Fruit fly (Drosophila melanogaster) whole organism, embryonic: ENCODE measurements around the gene Cpr67Fa2.

Experiments used
- CG10543 ChIP-seq: fragments of 200-800 bp; sonication (Bioruptor generic); optimal IDR thresholded peaks from 3 replicates; lab custom pipeline; 2017; ENCODE audit warnings: missing biosample characterization, mild to moderate bottlenecking, missing genetic modification characterization, moderate library complexity
- CG13296 ChIP-seq: fragments of 200-800 bp; sonication (Bioruptor generic); optimal IDR thresholded peaks from 3 replicates; lab custom pipeline; 2018; ENCODE audit warnings: missing biosample characterization, mild to moderate bottlenecking, missing genetic modification characterization
- CG18619 ChIP-seq: fragments of 200-800 bp; sonication (Bioruptor generic); optimal IDR thresholded peaks from 3 replicates; lab custom pipeline; 2017; ENCODE audit warnings: missing biosample characterization, mild to moderate bottlenecking, missing genetic modification characterization
- CG2120 ChIP-seq: fragments of 200-800 bp; sonication (Bioruptor generic); optimal IDR thresholded peaks from 3 replicates; lab custom pipeline; 2016; ENCODE audit warnings: missing biosample characterization, missing genetic modification characterization
- CG2712 ChIP-seq: fragments of 200-800 bp; optimal IDR thresholded peaks from 3 replicates; lab custom pipeline; 2019; ENCODE audit warnings: missing biosample characterization, mild to moderate bottlenecking, missing genetic modification characterization, moderate library complexity
- CG30020 ChIP-seq: fragments of 200-800 bp; optimal IDR thresholded peaks from 2 replicates; lab custom pipeline; 2019; ENCODE audit warnings: missing biosample characterization, mild to moderate bottlenecking, missing genetic modification characterization, moderate library complexity
- CG32772 ChIP-seq: fragments of 200-800 bp; sonication (Bioruptor generic); IDR thresholded peaks from 2 replicates; pipeline ENCODE4 v1.3.6; 2022; ENCODE audit warnings: missing biosample characterization, missing genetic modification characterization
- CG4854 ChIP-seq: fragments of 200-800 bp; sonication (Bioruptor generic); optimal IDR thresholded peaks from 2 replicates; lab custom pipeline; 2016; ENCODE audit warnings: missing biosample characterization, missing genetic modification characterization, inconsistent platforms
- CG7357 ChIP-seq: fragments of 200-800 bp; sonication (Bioruptor generic); IDR thresholded peaks from 3 replicates; pipeline ENCODE4 v1.3.6; 2022; ENCODE audit warnings: missing biosample characterization, missing genetic modification characterization
- CG9215 ChIP-seq: fragments of 200-800 bp; sonication (Bioruptor generic); IDR thresholded peaks from 2 replicates; pipeline ENCODE4 v1.3.6; 2022; ENCODE audit warnings: missing biosample characterization, missing genetic modification characterization
- CG9437 ChIP-seq: fragments of 200-800 bp; sonication (Bioruptor generic); optimal IDR thresholded peaks from 2 replicates; lab custom pipeline; 2018; ENCODE audit warnings: missing biosample characterization, mild to moderate bottlenecking, missing genetic modification characterization
- CHES-1-like ChIP-seq: fragments of 200-800 bp; sonication (Bioruptor generic); optimal IDR thresholded peaks from 2 replicates; lab custom pipeline; 2016; ENCODE audit warnings: missing biosample characterization, missing genetic modification characterization
- D ChIP-seq, 2 experiments: fragments of 200-800 bp in 1 of 2; fragments of >200 bp in 1 of 2; sonication (Bioruptor generic) in 1 of 2; optimal IDR thresholded peaks; 2 replicates in 1 of 2; 3 replicates in 1 of 2; lab custom pipeline; 2017; ENCODE audit warnings: mild to moderate bottlenecking in 1 of 2, missing biosample characterization in 1 of 2, missing genetic modification characterization in 1 of 2, missing genetic modification reagents in 1 of 2
- GATAe ChIP-seq: fragments of 200-800 bp; sonication (Bioruptor generic); conservative IDR thresholded peaks from 2 replicates; pipeline ENCODE4 v1.3.6; 2022; ENCODE audit warnings: missing biosample characterization, missing genetic modification characterization
- Gsc ChIP-seq: fragments of 200-800 bp; sonication (Bioruptor generic); IDR thresholded peaks from 2 replicates; pipeline ENCODE4 v1.3.6; 2022; ENCODE audit warnings: missing biosample characterization, missing genetic modification characterization
- H15 ChIP-seq: fragments of 200-800 bp; sonication (Bioruptor generic); IDR thresholded peaks from 3 replicates; pipeline ENCODE4 v1.3.6; 2022; ENCODE audit warnings: missing biosample characterization, missing genetic modification characterization
- HLH4C ChIP-seq: fragments of 200-800 bp; sonication (Bioruptor generic); IDR thresholded peaks from 3 replicates; pipeline ENCODE4 v1.3.6; 2022; ENCODE audit warnings: missing biosample characterization, missing genetic modification characterization; ENCODE audit not compliant: partially characterized antibody
- HmgD ChIP-seq: fragments of 200-800 bp; sonication (Bioruptor generic); optimal IDR thresholded peaks from 3 replicates; lab custom pipeline; 2016; ENCODE audit warnings: missing biosample characterization, missing genetic modification characterization
- Mrtf ChIP-seq: fragments of 200-800 bp; sonication (Bioruptor generic); IDR thresholded peaks from 3 replicates; pipeline ENCODE4 v1.3.6; 2022; ENCODE audit warnings: missing biosample characterization, missing genetic modification characterization
- Myb ChIP-seq: fragments of 200-800 bp; sonication (Bioruptor generic); optimal IDR thresholded peaks from 2 replicates; lab custom pipeline; 2016; ENCODE audit warnings: missing biosample characterization, missing genetic modification characterization
- NC2β ChIP-seq: fragments of 200-800 bp; sonication (Bioruptor generic); optimal IDR thresholded peaks from 2 replicates; lab custom pipeline; 2016; ENCODE audit warnings: missing biosample characterization, missing genetic modification characterization
- Scr ChIP-seq: fragments of 200-800 bp; sonication (Bioruptor generic); IDR thresholded peaks from 2 replicates; pipeline ENCODE4 v1.3.6; 2022; ENCODE audit warnings: missing biosample characterization, missing genetic modification characterization; ENCODE audit not compliant: partially characterized antibody
- Side ChIP-seq: fragments of 200-800 bp; sonication (Bioruptor generic); optimal IDR thresholded peaks from 2 replicates; lab custom pipeline; 2016; ENCODE audit warnings: missing biosample characterization, missing genetic modification characterization
- Sry-β ChIP-seq: fragments of 200-800 bp; sonication (Bioruptor generic); optimal IDR thresholded peaks from 2 replicates; lab custom pipeline; 2018; ENCODE audit warnings: missing biosample characterization, mild to moderate bottlenecking, missing genetic modification characterization, moderate library complexity
- Stat92E ChIP-seq, 3 experiments: fragments of >200 bp in 2 of 3; fragments of 200-800 bp in 1 of 3; sonication (Bioruptor generic) in 1 of 3; optimal IDR thresholded peaks; 2 replicates each; lab custom pipeline; 2017 to 2019; ENCODE audit warnings: missing biosample characterization in 3 of 3, missing genetic modification characterization in 3 of 3, mild to moderate bottlenecking in 1 of 3, moderate library complexity in 1 of 3
- abd-A ChIP-seq: fragments of 200-800 bp; sonication (Bioruptor generic); optimal IDR thresholded peaks from 3 replicates; lab custom pipeline; 2019; ENCODE audit warnings: missing biosample characterization, mild to moderate bottlenecking, missing genetic modification characterization, moderate library complexity
- aop ChIP-seq: fragments of 200-800 bp; sonication (Bioruptor generic); IDR thresholded peaks from 2 replicates; pipeline ENCODE4 v1.3.6; 2022; ENCODE audit warnings: missing biosample characterization, missing genetic modification characterization
- az2 ChIP-seq: fragments of 200-800 bp; sonication (Bioruptor generic); optimal IDR thresholded peaks from 3 replicates; lab custom pipeline; 2016; ENCODE audit warnings: missing biosample characterization, missing genetic modification characterization
- bcd ChIP-seq: fragments of 200-800 bp; sonication (Bioruptor generic); optimal IDR thresholded peaks from 2 replicates; lab custom pipeline; 2017; ENCODE audit warnings: missing biosample characterization, mild to moderate bottlenecking, missing genetic modification characterization
- crol ChIP-seq: fragments of 200-800 bp; sonication (Bioruptor generic); IDR thresholded peaks from 2 replicates; pipeline ENCODE4 v1.3.6; 2022; ENCODE audit warnings: missing biosample characterization, missing genetic modification characterization
- exex ChIP-seq: fragments of 200-800 bp; sonication (Bioruptor generic); optimal IDR thresholded peaks from 4 replicates; lab custom pipeline; 2018; ENCODE audit warnings: missing biosample characterization, mild to moderate bottlenecking, missing genetic modification characterization, moderate library complexity
- gcm2 ChIP-seq: fragments of 200-800 bp; sonication (Bioruptor generic); optimal IDR thresholded peaks from 2 replicates; lab custom pipeline; 2016; ENCODE audit warnings: missing biosample characterization, missing genetic modification characterization
- grau ChIP-seq: fragments of 200-800 bp; optimal IDR thresholded peaks from 3 replicates; lab custom pipeline; 2019; ENCODE audit warnings: missing biosample characterization, mild to moderate bottlenecking, missing genetic modification characterization, moderate library complexity
- hbn ChIP-seq: fragments of 200-800 bp; sonication (Bioruptor generic); IDR thresholded peaks from 2 replicates; pipeline ENCODE4 v1.3.6; 2022; ENCODE audit warnings: missing biosample characterization, missing genetic modification characterization; ENCODE audit not compliant: partially characterized antibody
- hkb ChIP-seq, 2 experiments: fragments of 200-800 bp in 1 of 2; fragments of >200 bp in 1 of 2; sonication (Bioruptor generic) in 1 of 2; IDR thresholded peaks in 1 of 2; optimal IDR thresholded peaks in 1 of 2; 2 replicates each; pipeline versions ENCODE4 v1.3.6 to Lab custom; 2017 to 2022; ENCODE audit warnings: missing biosample characterization in 1 of 2, missing genetic modification characterization in 1 of 2
- lbe ChIP-seq: fragments of 200-800 bp; sonication (Bioruptor generic); optimal IDR thresholded peaks from 2 replicates; lab custom pipeline; 2016; ENCODE audit warnings: missing biosample characterization, mild to moderate bottlenecking, missing genetic modification characterization
- lola ChIP-seq, 3 experiments: fragments of >200 bp in 2 of 3; fragments of 200-800 bp in 1 of 3; sonication (Bioruptor generic) in 1 of 3; optimal IDR thresholded peaks; 2 replicates each; lab custom pipeline; 2017 to 2019; ENCODE audit warnings: missing biosample characterization in 3 of 3, missing genetic modification characterization in 3 of 3, mild to moderate bottlenecking in 1 of 3, moderate library complexity in 1 of 3
- pan ChIP-seq, 4 experiments: fragments of >200 bp in 3 of 4; fragments of 200-800 bp in 1 of 4; sonication (Bioruptor generic) in 1 of 4; optimal IDR thresholded peaks in 3 of 4; IDR thresholded peaks in 1 of 4; 2 replicates each; pipeline versions ENCODE4 v1.3.6 to Lab custom; 2017 to 2022; ENCODE audit warnings: missing biosample characterization in 2 of 4, missing genetic modification characterization in 2 of 4, mixed read lengths in 1 of 4
- scrt ChIP-seq: fragments of 200-800 bp; sonication (Bioruptor generic); optimal IDR thresholded peaks from 2 replicates; lab custom pipeline; 2018; ENCODE audit warnings: missing biosample characterization, mild to moderate bottlenecking, missing genetic modification characterization, moderate library complexity
- sd ChIP-seq: fragments of 200-800 bp; sonication (Bioruptor generic); optimal IDR thresholded peaks from 3 replicates; lab custom pipeline; 2018; ENCODE audit warnings: missing biosample characterization, mild to moderate bottlenecking, missing genetic modification characterization, moderate library complexity
- sens ChIP-seq: fragments of 200-800 bp; sonication (Bioruptor generic); peaks from one replicate; lab custom pipeline; 2016; ENCODE audit warnings: missing biosample characterization, missing genetic modification characterization
- sens-2 ChIP-seq: fragments of 200-800 bp; sonication (Bioruptor generic); IDR thresholded peaks from 2 replicates; pipeline ENCODE4 v1.3.6; 2022; ENCODE audit warnings: missing biosample characterization, missing genetic modification characterization
- sr ChIP-seq: fragments of 200-800 bp; sonication (Bioruptor generic); IDR thresholded peaks from 3 replicates; pipeline ENCODE4 v1.3.6; 2022; ENCODE audit warnings: missing biosample characterization, missing genetic modification characterization
- tll ChIP-seq, 2 experiments: fragments of 200-800 bp in 1 of 2; fragments of >200 bp in 1 of 2; sonication (Bioruptor generic) in 1 of 2; optimal IDR thresholded peaks; 2 replicates each; lab custom pipeline; 2017 to 2019; ENCODE audit warnings: missing biosample characterization in 2 of 2, missing genetic modification characterization in 2 of 2, mild to moderate bottlenecking in 1 of 2, moderate library complexity in 1 of 2
- ttk ChIP-seq: fragments of 200-800 bp; sonication (Bioruptor generic); IDR thresholded peaks from 2 replicates; pipeline ENCODE4 v2.1.2; 2022; ENCODE audit warnings: missing biosample characterization, missing genetic modification characterization
- vfl ChIP-seq: fragments of 200-800 bp; sonication (Bioruptor generic); optimal IDR thresholded peaks from 2 replicates; lab custom pipeline; 2016; ENCODE audit warnings: missing biosample characterization, missing genetic modification characterization
- wor ChIP-seq: fragments of 200-800 bp; sonication (Bioruptor generic); IDR thresholded peaks from 2 replicates; pipeline ENCODE4 v1.3.6; 2022; ENCODE audit warnings: missing biosample characterization, missing genetic modification characterization

Gene Cpr67Fa2

dm6 chr3L:10858569-10858968, 32.9 kb upstream of the Cpr67Fa2 start (continued):
- TF ChIP-seq sd (tag; lab: Kevin White, UChicago) (no peak), HLH4C (GFP tag; lab: Robert Waterston, UW) (no peak), pan (optimal IDR thresholded peaks at IDR 0.05; lab: Kevin White, UChicago) (no peak), pan (GFP tag; optimal IDR thresholded peaks at IDR 0.05 in 1 of 2, IDR thresholded peaks at IDR 0.05 in 1 of 2) (no peak), sens-2 (GFP tag; lab: Robert Waterston, UW) (no peak), CG2712 (no peak), Gsc (GFP tag; lab: Robert Waterston, UW) (no peak), Scr (GFP tag; lab: Robert Waterston, UW) (no peak), CG2120 (GFP tag; lab: Kevin White, UChicago) (no peak), CG32772 (no peak), GATAe (GFP tag; lab: Robert Waterston, UW) (no peak), tll (GFP tag; optimal IDR thresholded peaks at IDR 0.05; lab: Kevin White, UChicago) (peak in 1 of 2 experiments; percentile 69), CG9215 (no peak), CG30020 (tag; lab: Kevin White, UChicago) (no peak), D (optimal IDR thresholded peaks at IDR 0.05; lab: Kevin White, UChicago) (no peak), D (GFP tag; optimal IDR thresholded peaks at IDR 0.05; lab: Kevin White, UChicago) (no peak), CG4854 (no peak)

dm6 chr3L:10860042-10860643, 31.4 kb upstream of the Cpr67Fa2 start:
- no peak for TF ChIP-seq NC2β (GFP tag; lab: Kevin White, UChicago)
- no peak for TF ChIP-seq CG13296 (GFP tag; lab: Kevin White, UChicago)
- no peak for TF ChIP-seq CG9437 (GFP tag; lab: Kevin White, UChicago)
- TF ChIP-seq CG10543, result peak; percentile 6
- peak; percentile 67 for TF ChIP-seq abd-A (tag; lab: Kevin White, UChicago)
- no peak for TF ChIP-seq Mrtf
- peak; percentile 37 for TF ChIP-seq Side (GFP tag; lab: Kevin White, UChicago)
- TF ChIP-seq CG7357 (GFP tag; lab: Robert Waterston, UW), result no peak
- no peak for TF ChIP-seq H15 (GFP tag; lab: Robert Waterston, UW)
- no peak for TF ChIP-seq CHES-1-like
- no peak for TF ChIP-seq lbe (GFP tag; lab: Kevin White, UChicago)
- peak; percentile 9 for TF ChIP-seq vfl
- TF ChIP-seq bcd (GFP tag; lab: Kevin White, UChicago), result no peak
- TF ChIP-seq sr (GFP tag; lab: Robert Waterston, UW), result peak; percentile 68; the same call in 2 of the 3 replicates
- no peak for TF ChIP-seq CG30020 (tag; lab: Kevin White, UChicago)
- no peak for TF ChIP-seq CG18619 (GFP tag; lab: Kevin White, UChicago)
- no peak for TF ChIP-seq wor (GFP tag; lab: Robert Waterston, UW)
- 0 out of 2 replicates have a peak, but pooled peaks have one; percentile 19 for TF ChIP-seq ttk
- no peak for TF ChIP-seq Sry-β (GFP tag; lab: Kevin White, UChicago)
- peak in 1 of 3 experiments; percentile 83 for TF ChIP-seq Stat92E (GFP tag; optimal IDR thresholded peaks at IDR 0.05; lab: Kevin White, UChicago)
- TF ChIP-seq az2 (GFP tag; lab: Kevin White, UChicago), result no peak
- peak; percentile 70 for TF ChIP-seq sens (GFP tag; lab: Kevin White, UChicago)
- TF ChIP-seq gcm2 (GFP tag; lab: Kevin White, UChicago), result no peak
- no peak for TF ChIP-seq exex (tag; lab: Kevin White, UChicago)
- TF ChIP-seq grau (tag; lab: Kevin White, UChicago), result peak; percentile 50
- peak in 1 of 3 experiments; percentile 4 for TF ChIP-seq lola (GFP tag; optimal IDR thresholded peaks at IDR 0.05; lab: Kevin White, UChicago)
- peak; percentile 21; the same call in 1 of the 2 replicates for TF ChIP-seq crol (GFP tag; lab: Robert Waterston, UW)
- TF ChIP-seq Myb (GFP tag; lab: Kevin White, UChicago), result no peak
- no peak for TF ChIP-seq aop
- TF ChIP-seq HmgD (GFP tag; lab: Kevin White, UChicago), result peak; percentile 23
- TF ChIP-seq hkb (optimal IDR thresholded peaks at IDR 0.05; lab: Kevin White, UChicago), result no peak
- 0 out of 2 replicates have a peak, but pooled peaks have one; percentile 7 for TF ChIP-seq hkb (GFP tag; IDR thresholded peaks at IDR 0.05; lab: Robert Waterston, UW)
- no peak for TF ChIP-seq hbn (GFP tag; lab: Robert Waterston, UW)
- TF ChIP-seq scrt (GFP tag; lab: Kevin White, UChicago), result no peak
